Worm (Caenorhabditis elegans): ENCODE data around the gene Y75B12B.1.
A peak's percentile ranks its signal among the peaks of the same experiment; 100 is the strongest.

The Y75B12B.1 gene

ce11 chrV:15143798-15144197 is 40.7 kb upstream of the Y75B12B.1 start, which contains the start of gene K08F9.4:
Gene K08F9.4 (plus strand): TSS chrV:15144019.
- TF ChIP-seq lin-38 (GFP tag; IDR thresholded peaks at IDR 0.05) (peak; percentile 90), mes-2 (tag; optimal IDR thresholded peaks at IDR 0.05; ENCODE audit: poor library complexity, severe bottlenecking) (peak; percentile 92), php-3 (GFP tag; IDR thresholded peaks at IDR 0.05) (no peak), nhr-6 (tag; optimal IDR thresholded peaks at IDR 0.05) (peak; percentile 72), dpl-1 (GFP tag; optimal IDR thresholded peaks at IDR 0.05) (peak; percentile 73), zfp-3 (GFP tag; conservative IDR thresholded peaks at IDR 0.05) (no peak), T20F7.1 (GFP tag; optimal IDR thresholded peaks at IDR 0.05) (peak; percentile 32), duxl-1 (tag; optimal IDR thresholded peaks at IDR 0.05; ENCODE audit: poor library complexity) (peak; percentile 18), nhr-28 (tag; optimal IDR thresholded peaks at IDR 0.05) (peak; percentile 61), tra-1 (GFP tag; IDR thresholded peaks at IDR 0.05) (no peak), F10B5.3 (tag; optimal IDR thresholded peaks at IDR 0.05) (no peak), lin-13 (GFP tag; optimal IDR thresholded peaks at IDR 0.05) (peak; percentile 7), dve-1 (tag; optimal IDR thresholded peaks at IDR 0.05; ENCODE audit: insufficient read depth) (no peak)

ce11 chrV:15147776-15148175 is 36.7 kb upstream of the Y75B12B.1 start, which contains the start of gene T09F5.20:
Gene T09F5.20 (minus strand): TSS chrV:15147876.
- TF ChIP-seq lir-3 (tag; optimal IDR thresholded peaks at IDR 0.05): no peak
- no peak for TF ChIP-seq Y105C5A.15 (GFP tag; IDR thresholded peaks at IDR 0.05)
- no peak for TF ChIP-seq tag-97 (GFP tag; IDR thresholded peaks at IDR 0.05)
- no peak for TF ChIP-seq vab-7 (GFP tag; IDR thresholded peaks at IDR 0.05)
- no peak for TF ChIP-seq F49E8.2 (tag; optimal IDR thresholded peaks at IDR 0.05; ENCODE audit: borderline replicate concordance)
- no peak for TF ChIP-seq ceh-44 (GFP tag; IDR thresholded peaks at IDR 0.05)
- TF ChIP-seq fkh-10 (GFP tag; optimal IDR thresholded peaks at IDR 0.05): no peak
- no peak for TF ChIP-seq nhr-41 (GFP tag; IDR thresholded peaks at IDR 0.05)
- TF ChIP-seq lin-38 (GFP tag; IDR thresholded peaks at IDR 0.05): no peak
- no peak for TF ChIP-seq ceh-20 (GFP tag; IDR thresholded peaks at IDR 0.05)
- no peak for TF ChIP-seq ceh-62 (tag; optimal IDR thresholded peaks at IDR 0.05)
- TF ChIP-seq ztf-7 (tag; optimal IDR thresholded peaks at IDR 0.05): no peak
- TF ChIP-seq unc-130 (GFP tag; optimal IDR thresholded peaks at IDR 0.05): no peak
- no peak for TF ChIP-seq rbr-2 (tag; optimal IDR thresholded peaks at IDR 0.05)
- no peak for TF ChIP-seq pha-4 (GFP tag; IDR thresholded peaks at IDR 0.05)
- TF ChIP-seq pha-4 (tag; optimal IDR thresholded peaks at IDR 0.05): no peak
- no peak for TF ChIP-seq madf-5 (GFP tag; IDR thresholded peaks at IDR 0.05)
- TF ChIP-seq nhr-11 (tag; optimal IDR thresholded peaks at IDR 0.05): no peak
- no peak for TF ChIP-seq mdl-1 (tag; optimal IDR thresholded peaks at IDR 0.05)

DNA sequence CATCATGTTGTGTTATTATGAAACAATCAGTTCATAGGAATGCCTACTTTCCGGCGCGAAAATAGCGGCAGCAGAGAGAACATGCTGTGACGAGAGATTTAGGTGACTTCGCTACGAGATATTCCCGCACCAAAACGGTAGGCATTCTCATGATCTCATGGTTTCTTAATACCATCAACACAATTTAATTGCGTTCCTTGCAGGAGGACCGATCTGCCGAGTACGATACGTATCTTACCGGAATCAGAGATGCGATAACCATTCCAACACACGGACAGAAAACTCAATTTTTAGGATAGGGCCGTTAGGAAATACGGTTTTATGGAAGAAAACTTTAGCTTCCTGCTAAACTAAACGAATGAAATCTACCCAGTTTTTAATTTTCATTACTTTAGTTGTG is 35.7 kb upstream of the Y75B12B.1 start, which contains the start of gene T09F5.1:
Gene T09F5.1 (plus strand): TSS at position 301 of the 400 bp plus-strand sequence.
- TF ChIP-seq T26A8.4 (GFP tag; IDR thresholded peaks at IDR 0.05) (no peak), nhr-25 (tag; optimal IDR thresholded peaks at IDR 0.05; ENCODE audit: borderline replicate concordance, insufficient read depth) (no peak), hmg-1.1 (GFP tag; IDR thresholded peaks at IDR 0.05) (no peak), madf-5 (GFP tag; IDR thresholded peaks at IDR 0.05) (no peak), daf-19 (GFP tag; conservative IDR thresholded peaks at IDR 0.05) (no peak), nhr-11 (tag; optimal IDR thresholded peaks at IDR 0.05) (no peak), nhr-111 (GFP tag; optimal IDR thresholded peaks at IDR 0.05) (no peak), spr-3 (GFP tag; optimal IDR thresholded peaks at IDR 0.05) (no peak), tag-97 (GFP tag; IDR thresholded peaks at IDR 0.05) (no peak), spr-1 (tag; optimal IDR thresholded peaks at IDR 0.05) (no peak)
